Worm (Caenorhabditis elegans): Measurements from ENCODE around the gene abu-10.

ce11 chrX:3785111-3785808 is 12.7 kb upstream of the abu-10 start:
- TF ChIP-seq dmd-4 (tag; optimal IDR thresholded peaks at IDR 0.05) (no peak), lin-13 (GFP tag; optimal IDR thresholded peaks at IDR 0.05) (no peak), mdl-1 (tag; optimal IDR thresholded peaks at IDR 0.05) (no peak), sma-3 (GFP tag; optimal IDR thresholded peaks at IDR 0.05) (peak; percentile 27), nhr-237 (tag; optimal IDR thresholded peaks at IDR 0.05) (no peak), aly-2 (tag; optimal IDR thresholded peaks at IDR 0.05) (no peak), nhr-6 (tag; optimal IDR thresholded peaks at IDR 0.05) (no peak), unc-62 (GFP tag; optimal IDR thresholded peaks at IDR 0.05) (no peak), egl-27 (tag; optimal IDR thresholded peaks at IDR 0.05) (no peak), ztf-11 (tag; optimal IDR thresholded peaks at IDR 0.05) (no peak), lin-39 (tag; optimal IDR thresholded peaks at IDR 0.05) (no peak), elt-3 (tag; optimal IDR thresholded peaks at IDR 0.05) (no peak), R02D3.7 (tag; optimal IDR thresholded peaks at IDR 0.05) (no peak), Y55F3AM.14 (GFP tag; optimal IDR thresholded peaks at IDR 0.05) (no peak)
